Worm (Caenorhabditis elegans) whole organism, L4 larva: ENCODE data around the gene srt-73.

Experiments used
- F26F4.8 ChIP-seq: fragments of 200-800 bp; sonication (Bioruptor generic); conservative IDR thresholded peaks from 2 replicates; pipeline ENCODE4 v1.3.6; 2022; ENCODE audit warnings: missing genetic modification characterization, missing compliant biosample characterization
- F37D6.2 ChIP-seq: sonication (generic microtip); optimal IDR thresholded peaks from 2 replicates; lab custom pipeline; 2016; ENCODE audit warnings: mild to moderate bottlenecking, missing genetic modification characterization, missing compliant biosample characterization
- F44E2.7 ChIP-seq: fragments of 200-800 bp; sonication (Bioruptor generic); IDR thresholded peaks from 2 replicates; pipeline ENCODE4 v2.1.2; 2022; ENCODE audit warnings: missing genetic modification characterization, missing compliant biosample characterization
- F49E8.2 ChIP-seq: sonication (generic microtip); optimal IDR thresholded peaks from 2 replicates; lab custom pipeline; 2016; ENCODE audit warnings: missing compliant biosample characterization, mild to moderate bottlenecking, missing genetic modification characterization, borderline replicate concordance
- R02D3.7 ChIP-seq: fragments of 150-350 bp; sonication (generic microtip); optimal IDR thresholded peaks from 3 replicates; lab custom pipeline; 2014; ENCODE audit warnings: missing biosample characterization, missing genetic modification characterization
- Y48G9A.11 ChIP-seq: fragments of 200-800 bp; sonication (Bioruptor generic); IDR thresholded peaks from 2 replicates; pipeline ENCODE4 v1.3.6; 2022; ENCODE audit warnings: missing genetic modification reagents, missing genetic modification characterization, missing compliant biosample characterization
- Y75B8A.6 ChIP-seq: fragments of 200-800 bp; sonication (Bioruptor generic); IDR thresholded peaks from 2 replicates; pipeline ENCODE4 v1.3.6; 2022; ENCODE audit warnings: missing genetic modification reagents, missing genetic modification characterization, missing compliant biosample characterization
- ZK337.2 ChIP-seq: fragments of 200-800 bp; sonication (Bioruptor generic); IDR thresholded peaks from 2 replicates; pipeline ENCODE4 v1.3.6; 2022; ENCODE audit warnings: missing genetic modification reagents, missing genetic modification characterization, missing compliant biosample characterization
- aly-2 ChIP-seq: sonication (generic microtip); optimal IDR thresholded peaks from 2 replicates; lab custom pipeline; 2018; ENCODE audit warnings: missing biosample characterization, missing genetic modification characterization
- ama-1 ChIP-seq: fragments of 150-350 bp; optimal IDR thresholded peaks from 2 replicates; lab custom pipeline; 2014; ENCODE audit warnings: inconsistent platforms, mixed read lengths
- arid-1 ChIP-seq: fragments of 200-800 bp; sonication (Bioruptor generic); conservative IDR thresholded peaks from 2 replicates; pipeline ENCODE4 v1.3.6; 2022; ENCODE audit warnings: missing genetic modification reagents, missing genetic modification characterization, missing compliant biosample characterization
- attf-4 ChIP-seq: sonication (generic microtip); optimal IDR thresholded peaks from 3 replicates; lab custom pipeline; 2017; ENCODE audit warnings: missing biosample characterization, missing genetic modification characterization
- ceh-20 ChIP-seq: fragments of 200-800 bp; sonication (Bioruptor generic); IDR thresholded peaks from 2 replicates; pipeline ENCODE4 v1.3.6; 2022; ENCODE audit warnings: missing genetic modification reagents, missing genetic modification characterization, missing compliant biosample characterization
- ceh-28 ChIP-seq: fragments of 150-350 bp; optimal IDR thresholded peaks from 2 replicates; lab custom pipeline; 2014; ENCODE audit warnings: missing biosample characterization, missing genetic modification reagents, missing genetic modification characterization
- ceh-32 ChIP-seq: sonication (generic microtip); optimal IDR thresholded peaks from 2 replicates; lab custom pipeline; 2016; ENCODE audit warnings: mild to moderate bottlenecking, missing genetic modification characterization, missing compliant biosample characterization; ENCODE audit not compliant: poor library complexity
- ces-1 ChIP-seq: fragments of 150-350 bp; sonication (generic microtip); optimal IDR thresholded peaks from 4 replicates; lab custom pipeline; 2014; ENCODE audit warnings: missing biosample characterization, missing genetic modification reagents, missing genetic modification characterization
- cey-2 ChIP-seq: sonication (generic microtip); optimal IDR thresholded peaks from 3 replicates; lab custom pipeline; 2017; ENCODE audit warnings: missing genetic modification characterization, mild to moderate bottlenecking, missing compliant biosample characterization, antibody characterized with exemption, borderline replicate concordance; ENCODE audit not compliant: insufficient read depth
- daf-16 ChIP-seq, 3 experiments: sonication (generic microtip); optimal IDR thresholded peaks; 2 replicates each; lab custom pipeline; 2016 to 2017; ENCODE audit warnings: missing genetic modification characterization in 3 of 3, missing genetic modification reagents in 3 of 3, mild to moderate bottlenecking in 2 of 3, missing compliant biosample characterization in 2 of 3, missing biosample characterization in 1 of 3, moderate library complexity in 1 of 3
- daf-19 ChIP-seq: fragments of 200-800 bp; sonication (Bioruptor generic); conservative IDR thresholded peaks from 2 replicates; pipeline ENCODE4 v1.3.6; 2022; ENCODE audit warnings: missing genetic modification characterization, missing compliant biosample characterization
- daf-8 ChIP-seq: fragments of 200-800 bp; sonication (Bioruptor generic); IDR thresholded peaks from 2 replicates; pipeline ENCODE4 v1.3.6; 2022; ENCODE audit warnings: missing genetic modification characterization, missing compliant biosample characterization
- dmd-6 ChIP-seq: fragments of 200-800 bp; sonication (Bioruptor generic); IDR thresholded peaks from 2 replicates; pipeline ENCODE4 v1.3.6; 2022; ENCODE audit warnings: missing genetic modification reagents, missing genetic modification characterization, missing compliant biosample characterization
- dmd-8 ChIP-seq: fragments of 200-800 bp; sonication (Bioruptor generic); IDR thresholded peaks from 2 replicates; pipeline ENCODE4 v1.3.6; 2022; ENCODE audit warnings: missing genetic modification characterization, missing compliant biosample characterization
- egl-27 ChIP-seq: sonication (generic microtip); optimal IDR thresholded peaks from 3 replicates; lab custom pipeline; 2017; ENCODE audit warnings: missing biosample characterization, missing genetic modification reagents, missing genetic modification characterization
- gei-8 ChIP-seq: fragments of 200-800 bp; sonication (Bioruptor generic); optimal IDR thresholded peaks from 2 replicates; lab custom pipeline; 2018; ENCODE audit warnings: mild to moderate bottlenecking, missing genetic modification characterization, missing compliant biosample characterization
- hlh-11 ChIP-seq: fragments of 200-800 bp; sonication (Bioruptor generic); optimal IDR thresholded peaks from 2 replicates; lab custom pipeline; 2018; ENCODE audit warnings: mild to moderate bottlenecking, missing genetic modification characterization, missing compliant biosample characterization
- hmg-1.1 ChIP-seq: fragments of 200-800 bp; sonication (Bioruptor generic); IDR thresholded peaks from 2 replicates; pipeline ENCODE4 v1.3.6; 2022; ENCODE audit warnings: missing genetic modification reagents, missing genetic modification characterization, missing compliant biosample characterization
- jun-1 ChIP-seq: fragments of 150-350 bp; optimal IDR thresholded peaks from 2 replicates; lab custom pipeline; 2014; ENCODE audit warnings: missing biosample characterization, missing genetic modification reagents, missing genetic modification characterization
- lim-7 ChIP-seq: fragments of 200-800 bp; sonication (Bioruptor generic); IDR thresholded peaks from 2 replicates; pipeline ENCODE4 v1.3.6; 2022; ENCODE audit warnings: missing genetic modification characterization, missing compliant biosample characterization
- lin-1 ChIP-seq: fragments of 200-800 bp; sonication (Bioruptor generic); IDR thresholded peaks from 2 replicates; pipeline ENCODE4 v1.3.6; 2022; ENCODE audit warnings: missing genetic modification reagents, missing genetic modification characterization, missing compliant biosample characterization
- lin-13 ChIP-seq: fragments of 150-350 bp; optimal IDR thresholded peaks from 2 replicates; lab custom pipeline; 2014; ENCODE audit warnings: missing biosample characterization, missing genetic modification reagents, missing genetic modification characterization
- lin-15B ChIP-seq: fragments of 150-350 bp; sonication (generic microtip); optimal IDR thresholded peaks from 3 replicates; lab custom pipeline; 2014; ENCODE audit warnings: missing biosample characterization, missing genetic modification characterization
- lin-38 ChIP-seq: fragments of 200-800 bp; sonication (Bioruptor generic); IDR thresholded peaks from 2 replicates; pipeline ENCODE4 v1.3.6; 2022; ENCODE audit warnings: missing genetic modification reagents, missing genetic modification characterization, missing compliant biosample characterization
- lir-3 ChIP-seq: sonication (generic microtip); optimal IDR thresholded peaks from 2 replicates; lab custom pipeline; 2016; ENCODE audit warnings: mild to moderate bottlenecking, missing genetic modification characterization, missing compliant biosample characterization
- mdt-29 ChIP-seq: fragments of 200-800 bp; sonication (Bioruptor generic); IDR thresholded peaks from 2 replicates; pipeline ENCODE4 v1.3.6; 2022; ENCODE audit warnings: missing genetic modification reagents, missing genetic modification characterization, missing compliant biosample characterization
- mep-1 ChIP-seq: fragments of 150-350 bp; sonication (generic microtip); optimal IDR thresholded peaks from 3 replicates; lab custom pipeline; 2014; ENCODE audit warnings: missing biosample characterization, missing genetic modification characterization
- mxl-2 ChIP-seq: fragments of 200-800 bp; sonication (Bioruptor generic); conservative IDR thresholded peaks from 2 replicates; pipeline ENCODE4 v1.3.6; 2022; ENCODE audit warnings: missing genetic modification reagents, missing genetic modification characterization, missing compliant biosample characterization
- nhr-28 ChIP-seq: fragments of 150-350 bp; optimal IDR thresholded peaks from 2 replicates; lab custom pipeline; 2014; ENCODE audit warnings: missing biosample characterization, missing genetic modification characterization
- nhr-76 ChIP-seq: fragments of 150-350 bp; optimal IDR thresholded peaks from 2 replicates; lab custom pipeline; 2014; ENCODE audit warnings: missing biosample characterization, missing genetic modification characterization
- pha-4 ChIP-seq, 2 experiments: fragments of 150-350 bp in 1 of 2; fragments of 200-800 bp in 1 of 2; sonication (Bioruptor generic) in 1 of 2; IDR thresholded peaks in 1 of 2; optimal IDR thresholded peaks in 1 of 2; 2 replicates each; pipeline versions ENCODE4 v1.3.6 to Lab custom; 2014 to 2022; ENCODE audit warnings: missing genetic modification characterization in 2 of 2, missing genetic modification reagents in 2 of 2, missing biosample characterization in 1 of 2, missing compliant biosample characterization in 1 of 2
- php-3 ChIP-seq: fragments of 200-800 bp; sonication (Bioruptor generic); IDR thresholded peaks from 2 replicates; pipeline ENCODE4 v1.3.6; 2022; ENCODE audit warnings: missing genetic modification reagents, missing genetic modification characterization, missing compliant biosample characterization
- pqm-1 ChIP-seq: sonication (generic microtip); optimal IDR thresholded peaks from 2 replicates; lab custom pipeline; 2017; ENCODE audit warnings: missing biosample characterization, missing genetic modification characterization
- saeg-2 ChIP-seq: fragments of 200-800 bp; sonication (Bioruptor generic); IDR thresholded peaks from 2 replicates; pipeline ENCODE4 v1.3.6; 2022; ENCODE audit warnings: missing genetic modification reagents, missing genetic modification characterization, missing compliant biosample characterization
- set-16 ChIP-seq: fragments of 200-800 bp; sonication (Bioruptor generic); IDR thresholded peaks from 2 replicates; pipeline ENCODE4 v1.3.6; 2022; ENCODE audit warnings: missing genetic modification reagents, missing genetic modification characterization, missing compliant biosample characterization
- snpc-1.2 ChIP-seq: fragments of 200-800 bp; sonication (Bioruptor generic); IDR thresholded peaks from 2 replicates; pipeline ENCODE4 v1.3.6; 2022; ENCODE audit warnings: missing genetic modification reagents, missing genetic modification characterization, missing compliant biosample characterization
- snpc-4 ChIP-seq: fragments of 150-350 bp; optimal IDR thresholded peaks from 2 replicates; lab custom pipeline; 2014; ENCODE audit warnings: missing biosample characterization, missing genetic modification characterization
- tra-1 ChIP-seq: fragments of 200-800 bp; sonication (Bioruptor generic); IDR thresholded peaks from 2 replicates; pipeline ENCODE4 v1.3.6; 2022; ENCODE audit warnings: missing genetic modification reagents, missing genetic modification characterization, missing compliant biosample characterization
- unc-39 ChIP-seq: sonication (generic microtip); optimal IDR thresholded peaks from 2 replicates; lab custom pipeline; 2017; ENCODE audit warnings: missing biosample characterization, missing genetic modification characterization
- vab-7 ChIP-seq: fragments of 200-800 bp; sonication (Bioruptor generic); IDR thresholded peaks from 2 replicates; pipeline ENCODE4 v1.3.6; 2022; ENCODE audit warnings: missing genetic modification reagents, missing genetic modification characterization, missing compliant biosample characterization
- zag-1 ChIP-seq: fragments of 150-350 bp; optimal IDR thresholded peaks from 2 replicates; lab custom pipeline; 2014; ENCODE audit warnings: missing biosample characterization, missing genetic modification characterization
- zfp-3 ChIP-seq: fragments of 200-800 bp; sonication (Bioruptor generic); conservative IDR thresholded peaks from 2 replicates; pipeline ENCODE4 v1.3.6; 2022; ENCODE audit warnings: missing genetic modification reagents, missing genetic modification characterization, missing compliant biosample characterization
- ztf-11 ChIP-seq: fragments of 150-350 bp; optimal IDR thresholded peaks from 2 replicates; lab custom pipeline; 2014; ENCODE audit warnings: missing biosample characterization, missing genetic modification characterization
- ztf-7 ChIP-seq: fragments of 150-350 bp; optimal IDR thresholded peaks from 2 replicates; lab custom pipeline; 2014; ENCODE audit warnings: missing biosample characterization, missing genetic modification characterization

Gene srt-73

DNA sequence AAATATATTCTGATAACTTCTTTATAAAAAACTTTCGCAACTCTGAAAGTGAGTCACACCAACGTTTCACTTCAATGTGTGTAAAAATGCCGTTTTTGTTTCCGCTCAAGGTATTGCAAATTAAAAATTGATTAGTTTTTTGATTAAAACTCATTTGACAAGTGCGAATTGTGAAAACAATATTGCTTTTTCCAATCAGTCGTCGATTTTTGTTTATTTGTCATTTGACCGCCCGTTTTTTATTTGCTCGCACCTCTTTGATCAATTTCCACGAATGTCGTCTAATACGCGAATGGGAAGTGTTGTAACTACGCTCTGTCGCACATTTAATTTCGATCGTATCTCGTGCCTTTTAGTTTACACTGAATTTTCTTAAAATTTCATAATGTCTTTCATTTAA lies 49.0 kb upstream of the srt-73 start, which contains the start of gene mvb-12 (continued):
- no peak for TF ChIP-seq egl-27
- peak; percentile 27 for TF ChIP-seq hlh-11 (tag; lab: Kevin White, UChicago)
- TF ChIP-seq R02D3.7: no peak
- TF ChIP-seq attf-4 (tag; lab: Kevin White, UChicago): no peak
- no peak for TF ChIP-seq cey-2 (tag; lab: Kevin White, UChicago)
- TF ChIP-seq Y48G9A.11 (GFP tag; lab: Robert Waterston, UW): no peak
- no peak for TF ChIP-seq ZK337.2 (GFP tag; lab: Robert Waterston, UW)
- no peak for TF ChIP-seq zfp-3 (GFP tag; lab: Robert Waterston, UW)
- no peak for TF ChIP-seq daf-8 (GFP tag; lab: Robert Waterston, UW)
- TF ChIP-seq set-16 (GFP tag; lab: Robert Waterston, UW): no peak
- no peak for TF ChIP-seq daf-16 (GFP tag; optimal IDR thresholded peaks at IDR 0.05; lab: Kevin White, UChicago)
- TF ChIP-seq daf-16 (tag; optimal IDR thresholded peaks at IDR 0.05; lab: Kevin White, UChicago): peak; percentile 84
- no peak for TF ChIP-seq F37D6.2
- no peak for TF ChIP-seq lir-3 (tag; lab: Kevin White, UChicago)
- TF ChIP-seq ces-1 (GFP tag; lab: Kevin White, UChicago): no peak
- TF ChIP-seq ceh-28 (tag; lab: Kevin White, UChicago): no peak
- no peak for TF ChIP-seq ztf-11 (tag; lab: Kevin White, UChicago)
- no peak for TF ChIP-seq nhr-76 (tag; lab: Kevin White, UChicago)
- TF ChIP-seq lin-15B: no peak
- no peak for TF ChIP-seq hmg-1.1
- no peak for TF ChIP-seq Y75B8A.6 (GFP tag; lab: Robert Waterston, UW)
- peak; percentile 39 for TF ChIP-seq lin-38 (GFP tag; lab: Robert Waterston, UW)
- no peak for TF ChIP-seq lim-7 (GFP tag; lab: Robert Waterston, UW)
- TF ChIP-seq ama-1 (lab: Kevin White, UChicago): no peak
- TF ChIP-seq snpc-1.2 (GFP tag; lab: Robert Waterston, UW): no peak
- no peak for TF ChIP-seq vab-7
- TF ChIP-seq pha-4 (GFP tag; IDR thresholded peaks at IDR 0.05; lab: Robert Waterston, UW): no peak
- no peak for TF ChIP-seq pha-4 (tag; optimal IDR thresholded peaks at IDR 0.05; lab: Kevin White, UChicago)
- no peak for TF ChIP-seq F26F4.8
- TF ChIP-seq mep-1: no peak
- no peak for TF ChIP-seq daf-19
- no peak for TF ChIP-seq jun-1 (tag; lab: Kevin White, UChicago)
- TF ChIP-seq arid-1 (GFP tag; lab: Robert Waterston, UW): no peak
- no peak for TF ChIP-seq saeg-2
- no peak for TF ChIP-seq ceh-32 (tag; lab: Kevin White, UChicago)
- no peak for TF ChIP-seq F49E8.2 (tag; lab: Kevin White, UChicago)
- TF ChIP-seq gei-8 (GFP tag; lab: Kevin White, UChicago): no peak
- no peak for TF ChIP-seq lin-13 (GFP tag; lab: Kevin White, UChicago)
- no peak for TF ChIP-seq mxl-2
- TF ChIP-seq ztf-7 (tag; lab: Kevin White, UChicago): no peak
- no peak for TF ChIP-seq mdt-29 (GFP tag; lab: Robert Waterston, UW)
- no peak for TF ChIP-seq php-3 (GFP tag; lab: Robert Waterston, UW)
- TF ChIP-seq dmd-8 (GFP tag; lab: Robert Waterston, UW): no peak
- TF ChIP-seq snpc-4 (tag; lab: Kevin White, UChicago): no peak
- TF ChIP-seq zag-1: no peak
- 0 out of 2 replicates have a peak, but pooled peaks have one; percentile 10 for TF ChIP-seq dmd-6 (GFP tag; lab: Robert Waterston, UW)
- no peak for TF ChIP-seq F44E2.7
- TF ChIP-seq ceh-20 (GFP tag; lab: Robert Waterston, UW): no peak
- no peak for TF ChIP-seq tra-1 (GFP tag; lab: Robert Waterston, UW)
- TF ChIP-seq lin-1 (GFP tag; lab: Robert Waterston, UW): no peak
- TF ChIP-seq pqm-1 (tag; lab: Kevin White, UChicago): peak; percentile 4
- TF ChIP-seq nhr-28 (tag; lab: Kevin White, UChicago): peak; percentile 7
- TF ChIP-seq aly-2 (tag; lab: Kevin White, UChicago): no peak
- no peak for TF ChIP-seq unc-39
